Fruit fly (Drosophila melanogaster): Measurements from ENCODE around the gene CG32573.

CG32573 gene

dm6 chrX:16670691-16671481, 19.7 kb downstream of the CG32573 start:
- TF ChIP-seq CG14655 (GFP tag; optimal IDR thresholded peaks at IDR 0.05) (peak; percentile 7), CG32121 (GFP tag; IDR thresholded peaks at IDR 0.05) (no peak), CG13204 (GFP tag; optimal IDR thresholded peaks at IDR 0.05) (peak; percentile 75), CG4496 (GFP tag; IDR thresholded peaks at IDR 0.05) (peak; percentile 49; the same call in 1 of the 3 replicates)

dm6 chrX:16672904-16673303, 21.7 kb downstream of the CG32573 start:
- TF ChIP-seq Ets98B (GFP tag; IDR thresholded peaks at IDR 0.05) (no peak), CG15710 (tag; optimal IDR thresholded peaks at IDR 0.05) (no peak), EcR (GFP tag; optimal IDR thresholded peaks at IDR 0.05) (no peak), CG4496 (GFP tag; IDR thresholded peaks at IDR 0.05) (no peak), CG12605 (GFP tag; IDR thresholded peaks at IDR 0.05) (no peak)

dm6 chrX:16674538-16674937, 23.4 kb downstream of the CG32573 start:
- no peak for TF ChIP-seq CG8159 (tag; optimal IDR thresholded peaks at IDR 0.05)
- no peak for TF ChIP-seq Pif1A (GFP tag; optimal IDR thresholded peaks at IDR 0.05)
- TF ChIP-seq CG17806 (tag; optimal IDR thresholded peaks at IDR 0.05) = no peak
- no peak for TF ChIP-seq rn (GFP tag; IDR thresholded peaks at IDR 0.05)
- no peak for TF ChIP-seq CG12605 (GFP tag; IDR thresholded peaks at IDR 0.05)
- no peak for TF ChIP-seq Snoo (tag; optimal IDR thresholded peaks at IDR 0.05)
- no peak for TF ChIP-seq Ets98B (GFP tag; IDR thresholded peaks at IDR 0.05)
- no peak for TF ChIP-seq CG10348 (GFP tag; IDR thresholded peaks at IDR 0.05)
- no peak for TF ChIP-seq CG14655 (GFP tag; optimal IDR thresholded peaks at IDR 0.05)
- TF ChIP-seq CG9948 (tag; optimal IDR thresholded peaks at IDR 0.05) = no peak
- no peak for TF ChIP-seq Pif1B (GFP tag; optimal IDR thresholded peaks at IDR 0.05)
- TF ChIP-seq CG13204 (GFP tag; optimal IDR thresholded peaks at IDR 0.05) = no peak
- no peak for TF ChIP-seq fd96Ca (GFP tag; IDR thresholded peaks at IDR 0.05)
- TF ChIP-seq CG4496 (GFP tag; IDR thresholded peaks at IDR 0.05) = no peak
- no peak for TF ChIP-seq CG15710 (tag; optimal IDR thresholded peaks at IDR 0.05)
- TF ChIP-seq CG8301 (tag; optimal IDR thresholded peaks at IDR 0.05) = no peak

dm6 chrX:16676653-16677052, 25.5 kb downstream of the CG32573 start, which contains the start of gene CG13012:
Gene CG13012 (minus strand): TSS chrX:16676753.
- no peak for TF ChIP-seq Pif1A (GFP tag; optimal IDR thresholded peaks at IDR 0.05)
- TF ChIP-seq CG12605 (GFP tag; IDR thresholded peaks at IDR 0.05) = no peak
- no peak for TF ChIP-seq CG17806 (tag; optimal IDR thresholded peaks at IDR 0.05)
- TF ChIP-seq rn (GFP tag; IDR thresholded peaks at IDR 0.05) = no peak
- no peak for TF ChIP-seq CG9948 (tag; optimal IDR thresholded peaks at IDR 0.05)
- no peak for TF ChIP-seq CG13204 (GFP tag; optimal IDR thresholded peaks at IDR 0.05)
- no peak for TF ChIP-seq gl (tag; optimal IDR thresholded peaks at IDR 0.05)

- TF ChIP-seq CG34367 (tag; optimal IDR thresholded peaks at IDR 0.05) (no peak), Pif1B (GFP tag; optimal IDR thresholded peaks at IDR 0.05) (no peak), CG8159 (tag; optimal IDR thresholded peaks at IDR 0.05) (peak; percentile 18), Pif1A (GFP tag; optimal IDR thresholded peaks at IDR 0.05) (no peak), D1 (tag; optimal IDR thresholded peaks at IDR 0.05) (no peak), Snoo (tag; optimal IDR thresholded peaks at IDR 0.05) (peak; percentile 13), CG14655 (GFP tag; optimal IDR thresholded peaks at IDR 0.05) (no peak), CG9948 (tag; optimal IDR thresholded peaks at IDR 0.05) (peak; percentile 25), gl (tag; optimal IDR thresholded peaks at IDR 0.05) (no peak), fd96Ca (GFP tag; IDR thresholded peaks at IDR 0.05) (no peak), CG15710 (tag; optimal IDR thresholded peaks at IDR 0.05) (peak; percentile 20), EcR (GFP tag; optimal IDR thresholded peaks at IDR 0.05) (no peak), CG4496 (GFP tag; IDR thresholded peaks at IDR 0.05) (0 out of 3 replicates have a peak, but pooled peaks have one; percentile 14), rn (GFP tag; IDR thresholded peaks at IDR 0.05) (no peak), CG17806 (tag; optimal IDR thresholded peaks at IDR 0.05) (no peak), CG10348 (GFP tag; IDR thresholded peaks at IDR 0.05) (no peak)
Measured at dm6 chrX:16677163-16677562, 26.0 kb downstream of the CG32573 start.

dm6 chrX:16678845-16679347, 27.7 kb downstream of the CG32573 start, which contains the start of the genes CG13010 and sing:
Gene CG13010 (minus strand): TSS chrX:16678945.
Gene sing (plus strand): TSS chrX:16679297.
- no peak for TF ChIP-seq CG32121 (GFP tag; IDR thresholded peaks at IDR 0.05)

dm6 chrX:16683765-16684164, 32.6 kb downstream of the CG32573 start, which contains the start of gene Axs:
Gene Axs (minus strand): TSS chrX:16683895.
- no peak for TF ChIP-seq D1 (tag; optimal IDR thresholded peaks at IDR 0.05)
- 0 out of 3 replicates have a peak, but pooled peaks have one; percentile 13 for TF ChIP-seq CG4496 (GFP tag; IDR thresholded peaks at IDR 0.05)
